Worm (Caenorhabditis elegans) whole organism, young adult: ENCODE measurements around the gene srh-286.

Source experiments
- B0019.2 ChIP-seq: fragments of 200-800 bp; sonication (Bioruptor generic); conservative IDR thresholded peaks from 2 replicates; pipeline ENCODE4 v1.3.6; 2022; ENCODE audit warnings: missing genetic modification reagents, missing genetic modification characterization, missing compliant biosample characterization
- B0035.1 ChIP-seq: sonication (generic microtip); optimal IDR thresholded peaks from 2 replicates; lab custom pipeline; 2016; ENCODE audit warnings: missing genetic modification characterization, mild to moderate bottlenecking, missing compliant biosample characterization, missing genotype, missing genetic modification reagents
- D2030.7 ChIP-seq: fragments of 200-800 bp; sonication (Bioruptor generic); IDR thresholded peaks from 2 replicates; pipeline ENCODE4 v1.3.6; 2022; ENCODE audit warnings: missing genetic modification reagents, missing genetic modification characterization, missing compliant biosample characterization
- F22D6.2 ChIP-seq: sonication (generic microtip); optimal IDR thresholded peaks from 2 replicates; lab custom pipeline; 2016; ENCODE audit warnings: mild to moderate bottlenecking, missing genetic modification characterization, missing compliant biosample characterization
- F52B5.7 ChIP-seq: sonication (generic microtip); optimal IDR thresholded peaks from 2 replicates; lab custom pipeline; 2016; ENCODE audit warnings: mild to moderate bottlenecking, missing genetic modification characterization, missing compliant biosample characterization
- K11D2.4 ChIP-seq: fragments of 200-800 bp; sonication (Bioruptor generic); IDR thresholded peaks from 2 replicates; pipeline ENCODE4 v1.3.6; 2022; ENCODE audit warnings: missing genetic modification reagents, missing genetic modification characterization, missing compliant biosample characterization
- K12H6.12 ChIP-seq: fragments of 200-800 bp; sonication (Bioruptor generic); optimal IDR thresholded peaks from 2 replicates; lab custom pipeline; 2018; ENCODE audit warnings: mild to moderate bottlenecking, missing genetic modification characterization, missing compliant biosample characterization
- T07F8.4 ChIP-seq: sonication (generic microtip); optimal IDR thresholded peaks from 2 replicates; lab custom pipeline; 2016; ENCODE audit warnings: mild to moderate bottlenecking, missing genetic modification characterization, moderate library complexity, missing compliant biosample characterization
- Y56A3A.18 ChIP-seq: fragments of 200-800 bp; sonication (Bioruptor generic); IDR thresholded peaks from 2 replicates; pipeline ENCODE4 v1.3.6; 2022; ENCODE audit warnings: missing genetic modification reagents, missing genetic modification characterization, missing compliant biosample characterization
- Y79H2A.3 ChIP-seq: fragments of 200-800 bp; sonication (Bioruptor generic); conservative IDR thresholded peaks from 2 replicates; pipeline ENCODE4 v1.3.6; 2022; ENCODE audit warnings: missing genetic modification reagents, missing genetic modification characterization, missing compliant biosample characterization
- ZK185.1 ChIP-seq: sonication (generic microtip); optimal IDR thresholded peaks from 2 replicates; lab custom pipeline; 2016; ENCODE audit warnings: mild to moderate bottlenecking, missing genetic modification characterization, missing compliant biosample characterization; ENCODE audit not compliant: poor library complexity, severe bottlenecking
- attf-5 ChIP-seq: fragments of 200-800 bp; sonication (Bioruptor generic); optimal IDR thresholded peaks from 2 replicates; lab custom pipeline; 2018; ENCODE audit warnings: mild to moderate bottlenecking, missing genetic modification characterization, missing compliant biosample characterization
- attf-6 ChIP-seq: fragments of 200-800 bp; sonication (Bioruptor generic); IDR thresholded peaks from 2 replicates; pipeline ENCODE4 v1.3.6; 2022; ENCODE audit warnings: missing genetic modification reagents, missing genetic modification characterization, missing compliant biosample characterization
- cebp-1 ChIP-seq, 2 experiments: fragments of 200-800 bp in 1 of 2; sonication (Bioruptor generic) in 1 of 2; sonication (generic microtip) in 1 of 2; IDR thresholded peaks in 1 of 2; optimal IDR thresholded peaks in 1 of 2; 2 replicates each; pipeline versions ENCODE4 v1.3.6 to Lab custom; 2017 to 2022; ENCODE audit warnings: missing compliant biosample characterization in 2 of 2, missing genetic modification characterization in 2 of 2, mild to moderate bottlenecking in 1 of 2, missing genetic modification reagents in 1 of 2, moderate library complexity in 1 of 2
- ceh-100 ChIP-seq: fragments of 200-800 bp; sonication (Bioruptor generic); IDR thresholded peaks from 2 replicates; pipeline ENCODE4 v1.3.6; 2022; ENCODE audit warnings: missing genetic modification reagents, missing genetic modification characterization, missing compliant biosample characterization
- ceh-79 ChIP-seq: sonication (generic microtip); optimal IDR thresholded peaks from 2 replicates; lab custom pipeline; 2017; ENCODE audit warnings: mild to moderate bottlenecking, missing genetic modification characterization, missing compliant biosample characterization
- die-1 ChIP-seq: sonication (generic microtip); optimal IDR thresholded peaks from 2 replicates; lab custom pipeline; 2016; ENCODE audit warnings: missing genotype, mild to moderate bottlenecking, missing genetic modification characterization, missing compliant biosample characterization
- dox-1 ChIP-seq: fragments of 200-800 bp; sonication (Bioruptor generic); IDR thresholded peaks from 2 replicates; pipeline ENCODE4 v1.3.6; 2022; ENCODE audit warnings: missing genetic modification reagents, missing genetic modification characterization, missing compliant biosample characterization
- efl-1 ChIP-seq: fragments of 150-350 bp; optimal IDR thresholded peaks from 2 replicates; lab custom pipeline; 2014; ENCODE audit warnings: missing biosample characterization, missing genetic modification reagents, missing genetic modification characterization
- egl-44 ChIP-seq: fragments of 200-800 bp; sonication (Bioruptor generic); IDR thresholded peaks from 2 replicates; pipeline ENCODE4 v1.3.6; 2022; ENCODE audit warnings: missing genetic modification reagents, missing genetic modification characterization, missing compliant biosample characterization
- egrh-3 ChIP-seq: fragments of 200-800 bp; sonication (Bioruptor generic); IDR thresholded peaks from 2 replicates; pipeline ENCODE4 v1.3.6; 2022; ENCODE audit warnings: missing genetic modification reagents, missing genetic modification characterization, missing compliant biosample characterization
- him-1 ChIP-seq: sonication (generic microtip); optimal IDR thresholded peaks from 2 replicates; lab custom pipeline; 2016; ENCODE audit warnings: missing genotype, missing genetic modification reagents, missing genetic modification characterization, missing compliant biosample characterization
- hmg-1.2 ChIP-seq: fragments of 200-800 bp; sonication (Bioruptor generic); IDR thresholded peaks from 2 replicates; pipeline ENCODE4 v1.3.6; 2022; ENCODE audit warnings: missing genetic modification reagents, missing genetic modification characterization, missing compliant biosample characterization
- lag-1 ChIP-seq: fragments of 200-800 bp; sonication (Bioruptor generic); IDR thresholded peaks from 2 replicates; pipeline ENCODE4 v1.3.6; 2022; ENCODE audit warnings: missing genetic modification reagents, missing genetic modification characterization, missing compliant biosample characterization
- let-526 ChIP-seq: fragments of 200-800 bp; sonication (Bioruptor generic); IDR thresholded peaks from 2 replicates; pipeline ENCODE4 v1.3.6; 2022; ENCODE audit warnings: missing genetic modification reagents, missing genetic modification characterization, missing compliant biosample characterization
- lin-35 ChIP-seq, 3 experiments: fragments of 150-350 bp in 2 of 3; sonication (generic microtip) in 1 of 3; optimal IDR thresholded peaks; 2 replicates each; lab custom pipeline; 2014 to 2018; ENCODE audit warnings: missing biosample characterization in 3 of 3, missing genetic modification characterization in 3 of 3, missing genetic modification reagents in 3 of 3
- lin-54 ChIP-seq: fragments of 200-800 bp; sonication (Bioruptor generic); optimal IDR thresholded peaks from 2 replicates; lab custom pipeline; 2018; ENCODE audit warnings: mild to moderate bottlenecking, missing genetic modification characterization, missing compliant biosample characterization
- lsl-1 ChIP-seq: fragments of 200-800 bp; sonication (Bioruptor generic); optimal IDR thresholded peaks from 2 replicates; lab custom pipeline; 2018; ENCODE audit warnings: mild to moderate bottlenecking, missing genetic modification characterization, moderate library complexity, missing compliant biosample characterization
- madf-6 ChIP-seq: fragments of 200-800 bp; sonication (Bioruptor generic); IDR thresholded peaks from 2 replicates; pipeline ENCODE4 v1.3.6; 2022; ENCODE audit warnings: missing genetic modification reagents, missing genetic modification characterization, missing compliant biosample characterization
- mcd-1 ChIP-seq: fragments of 200-800 bp; sonication (Bioruptor generic); IDR thresholded peaks from 2 replicates; pipeline ENCODE4 v1.3.6; 2022; ENCODE audit warnings: missing genetic modification reagents, missing genetic modification characterization, missing compliant biosample characterization
- mes-4 ChIP-seq: sonication (generic microtip); optimal IDR thresholded peaks from 2 replicates; lab custom pipeline; 2016; ENCODE audit warnings: missing genotype, missing genetic modification characterization, missing compliant biosample characterization
- nhr-80 ChIP-seq: sonication (generic microtip); optimal IDR thresholded peaks from 2 replicates; lab custom pipeline; 2016; ENCODE audit warnings: missing genetic modification characterization, missing compliant biosample characterization
- rcor-1 ChIP-seq: fragments of 200-800 bp; sonication (Bioruptor generic); IDR thresholded peaks from 2 replicates; pipeline ENCODE4 v1.3.6; 2022; ENCODE audit warnings: missing genetic modification reagents, missing genetic modification characterization, missing compliant biosample characterization
- rpc-1 ChIP-seq, 2 experiments: fragments of 150-350 bp in 1 of 2; sonication (generic microtip) in 1 of 2; optimal IDR thresholded peaks; 2 replicates each; lab custom pipeline; 2014 to 2018; ENCODE audit warnings: missing biosample characterization in 1 of 2, missing genetic modification characterization in 1 of 2, missing genetic modification reagents in 1 of 2, missing genotype in 1 of 2
- snpc-3.4 ChIP-seq: sonication (generic microtip); optimal IDR thresholded peaks from 2 replicates; lab custom pipeline; 2017; ENCODE audit warnings: missing genetic modification characterization, mild to moderate bottlenecking, missing compliant biosample characterization, antibody characterized with exemption, moderate library complexity, missing genotype, missing genetic modification reagents
- snpc-4 ChIP-seq, 5 experiments: fragments of 150-350 bp in 1 of 5; sonication (generic microtip) in 4 of 5; optimal IDR thresholded peaks; 2 replicates each; lab custom pipeline; 2014 to 2018; ENCODE audit warnings: missing genetic modification characterization in 5 of 5, missing biosample characterization in 3 of 5, antibody characterized with exemption in 2 of 5, mild to moderate bottlenecking in 2 of 5, missing compliant biosample characterization in 2 of 5, missing genotype in 2 of 5, moderate library complexity in 2 of 5, missing genetic modification reagents in 1 of 5
- sptf-2 ChIP-seq: fragments of 200-800 bp; sonication (Bioruptor generic); optimal IDR thresholded peaks from 2 replicates; lab custom pipeline; 2018; ENCODE audit warnings: mild to moderate bottlenecking, missing genetic modification characterization, missing compliant biosample characterization
- tbp1 ChIP-seq: fragments of 200-800 bp; sonication (Bioruptor generic); optimal IDR thresholded peaks from 2 replicates; lab custom pipeline; 2018; ENCODE audit warnings: mild to moderate bottlenecking, missing genetic modification characterization, missing compliant biosample characterization
- zfh-2 ChIP-seq: fragments of 200-800 bp; sonication (Bioruptor generic); conservative IDR thresholded peaks from 2 replicates; pipeline ENCODE4 v1.3.6; 2022; ENCODE audit warnings: missing genetic modification reagents, missing genetic modification characterization, missing compliant biosample characterization
- ztf-22 ChIP-seq: fragments of 200-800 bp; sonication (Bioruptor generic); optimal IDR thresholded peaks from 2 replicates; lab custom pipeline; 2018; ENCODE audit warnings: mild to moderate bottlenecking, missing genetic modification characterization, moderate library complexity, missing compliant biosample characterization
- ztf-3 ChIP-seq: fragments of 200-800 bp; sonication (Bioruptor generic); optimal IDR thresholded peaks from 2 replicates; lab custom pipeline; 2018; ENCODE audit warnings: mild to moderate bottlenecking, missing genetic modification characterization, missing compliant biosample characterization

The srh-286 gene

ce11 chrV:17844106-17844505 lies at the start of gene srh-286:
srh-286 (minus strand) TSS chrV:17844206.
- no peak for TF ChIP-seq hmg-1.2 (GFP tag; lab: Robert Waterston, UW)
- no peak for TF ChIP-seq ztf-3 (GFP tag; lab: Kevin White, UChicago)
- TF ChIP-seq, all 124 proteins: peak for 0

ce11 chrV:17891317-17891716 lies 47.3 kb upstream of the srh-286 start:
- TF ChIP-seq nhr-80 = peak; percentile 50
- TF ChIP-seq lag-1 (GFP tag; lab: Robert Waterston, UW) = no peak
- TF ChIP-seq ZK185.1 = no peak
- no peak for TF ChIP-seq egl-44 (GFP tag; lab: Robert Waterston, UW)
- no peak for TF ChIP-seq zfh-2
- TF ChIP-seq T07F8.4 (tag; lab: Kevin White, UChicago) = no peak
- TF ChIP-seq attf-5 (GFP tag; lab: Kevin White, UChicago) = no peak

- TF ChIP-seq sptf-2 (no peak), K12H6.12 (tag; lab: Kevin White, UChicago) (no peak), nhr-80 (peak; percentile 64), D2030.7 (GFP tag; lab: Robert Waterston, UW) (no peak), dox-1 (GFP tag; lab: Robert Waterston, UW) (0 out of 2 replicates have a peak, but pooled peaks have one; percentile 41), ceh-100 (GFP tag; lab: Robert Waterston, UW) (no peak)
- TF ChIP-seq, all 124 proteins: peak for 2
Measured at ce11 chrV:17888939-17889338, 44.9 kb upstream of the srh-286 start, which contains the start of gene C06H5.6. C06H5.6 (minus strand) TSS chrV:17888984.

- TF ChIP-seq mes-4 (tag; lab: Kevin White, UChicago) (no peak), attf-5 (GFP tag; lab: Kevin White, UChicago) (peak; percentile 47), cebp-1 (GFP tag; IDR thresholded peaks at IDR 0.05; lab: Robert Waterston, UW) (no peak), cebp-1 (tag; optimal IDR thresholded peaks at IDR 0.05; lab: Kevin White, UChicago) (peak; percentile 27), D2030.7 (GFP tag; lab: Robert Waterston, UW) (peak; percentile 49), attf-6 (peak; percentile 40; the same call in 1 of the 2 replicates), rcor-1 (peak; percentile 59), snpc-3.4 (tag; lab: Kevin White, UChicago) (peak; percentile 31), lin-35 (GFP tag; optimal IDR thresholded peaks at IDR 0.05; lab: Kevin White, UChicago) (peak in 1 of 3 experiments; percentile 24), rpc-1 (optimal IDR thresholded peaks at IDR 0.05; lab: Kevin White, UChicago) (no peak), rpc-1 (tag; optimal IDR thresholded peaks at IDR 0.05; lab: Kevin White, UChicago) (no peak), ztf-22 (GFP tag; lab: Kevin White, UChicago) (no peak), tbp1 (peak; percentile 27), egrh-3 (GFP tag; lab: Robert Waterston, UW) (no peak), K12H6.12 (tag; lab: Kevin White, UChicago) (no peak), die-1 (no peak), lsl-1 (peak; percentile 36), ceh-79 (tag; lab: Kevin White, UChicago) (no peak), snpc-4 (GFP tag; optimal IDR thresholded peaks at IDR 0.05; lab: Kevin White, UChicago) (no peak), snpc-4 (tag; optimal IDR thresholded peaks at IDR 0.05; lab: Kevin White, UChicago) (peak; percentile 18 to 50 (median 38)), F52B5.7 (tag; lab: Kevin White, UChicago) (no peak), Y56A3A.18 (GFP tag; lab: Robert Waterston, UW) (no peak), mcd-1 (GFP tag; lab: Robert Waterston, UW) (peak; percentile 96), ceh-100 (GFP tag; lab: Robert Waterston, UW) (no peak), efl-1 (peak; percentile 16), K11D2.4 (GFP tag; lab: Robert Waterston, UW) (peak; percentile 32; the same call in 1 of the 2 replicates), B0035.1 (tag; lab: Kevin White, UChicago) (no peak), let-526 (GFP tag; lab: Robert Waterston, UW) (no peak), lin-54 (GFP tag; lab: Kevin White, UChicago) (peak; percentile 72), madf-6 (peak; percentile 76), Y79H2A.3 (GFP tag; lab: Robert Waterston, UW) (no peak), him-1 (no peak), B0019.2 (GFP tag; lab: Robert Waterston, UW) (no peak), hmg-1.2 (GFP tag; lab: Robert Waterston, UW) (peak; percentile 96), F22D6.2 (tag; lab: Kevin White, UChicago) (no peak)
Measured at ce11 chrV:17871049-17871448, 27.0 kb upstream of the srh-286 start, which contains the start of gene phf-14. phf-14 (plus strand) TSS chrV:17871393.
